Fruit fly (Drosophila melanogaster) Kc167 (cell line): ENCODE measurements around the gene Cpr62Ba.

ENCODE experiments used
- Myc ChIP-seq: fragments of >200 bp; optimal IDR thresholded peaks from 2 replicates; lab custom pipeline; 2017; ENCODE audit warnings: missing external identifiers
- Sin3A ChIP-seq: fragments of >200 bp; optimal IDR thresholded peaks from 2 replicates; lab custom pipeline; 2018; ENCODE audit warnings: missing external identifiers
- h ChIP-seq: fragments of >200 bp; optimal IDR thresholded peaks from 3 replicates; lab custom pipeline; 2018; ENCODE audit warnings: missing external identifiers
- insv ChIP-seq: fragments of >200 bp; optimal IDR thresholded peaks from 3 replicates; lab custom pipeline; 2018; ENCODE audit warnings: missing external identifiers
- psq ChIP-seq: fragments of >200 bp; optimal IDR thresholded peaks from 2 replicates; lab custom pipeline; 2017; ENCODE audit warnings: missing external identifiers
- ttk ChIP-seq: sonication (Bioruptor generic); optimal IDR thresholded peaks from 2 replicates; lab custom pipeline; 2017; ENCODE audit warnings: missing external identifiers

Gene Cpr62Ba

DNA sequence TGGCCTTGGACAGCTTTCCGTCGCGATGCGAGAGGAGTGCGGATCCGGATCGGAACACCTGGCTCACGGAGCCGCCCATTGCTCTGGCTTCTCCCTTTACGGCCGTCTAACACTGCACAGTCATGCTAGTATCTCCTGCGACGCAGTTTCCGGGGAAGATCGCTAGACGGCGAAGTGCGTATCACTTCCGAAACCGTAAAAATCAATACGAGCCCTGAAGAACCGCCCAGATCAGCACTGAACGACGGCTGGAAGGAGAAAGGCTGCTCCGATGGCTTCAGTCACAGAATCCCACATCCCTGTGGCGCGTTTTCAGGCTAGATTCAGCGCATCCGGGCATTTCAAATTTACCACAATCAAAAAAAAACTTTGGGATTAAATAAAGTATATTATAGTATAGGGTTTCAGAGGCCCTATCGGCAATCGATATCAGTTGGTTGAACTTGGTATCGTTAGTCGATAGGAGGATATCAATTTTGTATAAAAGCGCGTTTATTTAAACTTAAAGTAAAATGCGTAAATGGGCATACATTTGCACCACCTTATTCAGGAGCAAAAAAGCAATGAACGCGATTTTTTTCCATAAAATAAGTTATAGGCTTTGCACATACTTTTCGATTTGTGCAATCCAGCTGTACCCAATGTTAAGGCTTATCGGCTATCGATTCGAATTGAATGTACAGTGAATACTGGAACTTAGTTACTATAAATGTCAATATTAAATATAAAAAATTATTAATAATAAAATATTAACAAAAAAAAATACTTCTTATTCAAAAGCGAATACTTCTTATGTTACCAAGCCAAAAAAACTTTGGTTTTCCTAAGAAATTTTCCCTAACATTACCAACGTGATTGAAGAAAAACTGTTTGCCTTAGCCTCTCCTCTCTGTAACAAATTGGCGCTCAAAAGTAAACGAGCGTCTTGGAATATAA is 56.6 kb downstream of the Cpr62Ba start, which contains the start of the genes CG13933 and PolD2:
Gene CG13933 (minus strand): TSS at position 435 of the 936 bp plus-strand sequence.
Gene PolD2 (plus strand): TSS at position 921 of the 936 bp plus-strand sequence.
- TF ChIP-seq ttk (no peak), Myc (lab: Kevin White, UChicago) (no peak), psq (lab: Kevin White, UChicago) (no peak), h (lab: Kevin White, UChicago) (no peak), insv (lab: Kevin White, UChicago) (no peak), Sin3A (no peak)
